Fruit fly (Drosophila melanogaster) whole organism, adult: ENCODE results near the gene grn.

ENCODE experiments used
- CG12768 ChIP-seq: fragments of 200-800 bp; sonication (Bioruptor generic); optimal IDR thresholded peaks from 2 replicates; lab custom pipeline; 2017; ENCODE audit warnings: missing biosample characterization, missing genetic modification characterization, mild to moderate bottlenecking, moderate library complexity, missing genetic modification reagents
- CG1620 ChIP-seq: fragments of 200-800 bp; sonication (Bioruptor generic); optimal IDR thresholded peaks from 2 replicates; lab custom pipeline; 2016; ENCODE audit warnings: missing biosample characterization, missing genetic modification characterization
- CG5204 ChIP-seq: fragments of 200-800 bp; sonication (Bioruptor generic); optimal IDR thresholded peaks from 2 replicates; lab custom pipeline; 2016; ENCODE audit warnings: missing biosample characterization, missing genetic modification characterization
- Crg-1 ChIP-seq: fragments of 200-800 bp; sonication (Bioruptor generic); optimal IDR thresholded peaks from 2 replicates; lab custom pipeline; 2016; ENCODE audit warnings: missing biosample characterization, missing genetic modification characterization
- cic ChIP-seq: fragments of 200-800 bp; sonication (Bioruptor generic); optimal IDR thresholded peaks from 2 replicates; lab custom pipeline; 2017; ENCODE audit warnings: missing biosample characterization, mild to moderate bottlenecking, missing genetic modification characterization, moderate library complexity
- kay ChIP-seq: fragments of 200-800 bp; sonication (Bioruptor generic); peaks from one replicate; lab custom pipeline; 2016; ENCODE audit warnings: missing biosample characterization, missing genetic modification characterization, borderline replicate concordance
- pad ChIP-seq: fragments of 200-800 bp; sonication (Bioruptor generic); optimal IDR thresholded peaks from 3 replicates; lab custom pipeline; 2017; ENCODE audit warnings: missing biosample characterization, missing genetic modification characterization, mild to moderate bottlenecking, moderate library complexity, missing genetic modification reagents

DNA sequence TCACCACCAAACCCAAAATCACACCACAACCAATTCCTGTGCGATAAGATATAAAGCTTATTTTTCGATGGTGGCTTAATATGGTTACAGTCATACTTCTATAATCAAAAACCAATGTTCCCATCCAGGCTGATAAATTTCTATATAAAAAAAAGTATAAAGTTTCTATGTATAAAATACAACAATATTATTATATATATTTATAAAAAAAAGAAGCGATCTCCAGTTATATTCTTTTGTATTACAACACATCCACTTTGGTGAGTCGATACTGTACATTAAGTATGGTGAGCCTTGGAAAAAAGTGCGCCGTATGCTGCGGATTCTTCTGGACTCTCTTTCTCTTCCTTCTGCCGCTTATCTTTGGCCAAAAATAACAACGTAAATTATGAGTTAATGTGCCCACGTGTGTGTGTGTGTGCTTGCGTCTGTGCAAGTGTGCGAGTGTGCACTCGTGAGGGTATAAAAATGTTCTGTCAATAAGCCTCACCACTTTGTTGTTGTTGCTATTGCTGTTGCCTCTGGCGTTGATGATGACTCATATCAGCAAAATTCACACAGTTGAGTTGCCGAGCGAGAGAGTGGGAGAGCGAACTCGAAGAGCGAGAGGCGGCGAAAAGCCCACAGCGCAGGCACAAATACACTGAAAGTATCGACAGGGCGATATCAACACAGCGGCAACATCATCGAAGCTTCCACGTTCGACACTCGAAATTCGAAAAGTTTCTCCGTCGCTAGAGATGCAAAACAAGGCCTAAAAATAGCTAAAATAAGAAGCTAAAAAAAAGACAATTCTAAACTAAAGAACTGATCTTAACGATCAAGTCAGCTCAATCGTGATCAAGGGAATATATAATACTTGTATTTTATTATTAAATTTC, 61.5 kb downstream of the grn start:
- TF ChIP-seq Crg-1 (GFP tag; lab: Kevin White, UChicago) (no peak), CG1620 (GFP tag; lab: Kevin White, UChicago) (peak; percentile 45), cic (GFP tag; lab: Kevin White, UChicago) (peak; percentile 68), CG12768 (GFP tag; lab: Kevin White, UChicago) (peak; percentile 2), kay (GFP tag; lab: Kevin White, UChicago) (peak; percentile 100), CG5204 (GFP tag; lab: Kevin White, UChicago) (no peak), pad (GFP tag; lab: Kevin White, UChicago) (peak; percentile 51)
